Fruit fly (Drosophila melanogaster): Measurements from ENCODE around the gene CG7888.
A peak's percentile ranks its signal among the peaks of the same experiment; 100 is the strongest.

CG7888 gene

dm6 chr3L:11107432-11107831 lies 53.6 kb downstream of the CG7888 start, which contains the start of gene CG32073 (continued):
- no peak for TF ChIP-seq lilli (GFP tag; optimal IDR thresholded peaks at IDR 0.05)
- TF ChIP-seq wdn (GFP tag; IDR thresholded peaks at IDR 0.05), result no peak
- TF ChIP-seq CG13296 (GFP tag; optimal IDR thresholded peaks at IDR 0.05), result peak; percentile 55
- TF ChIP-seq CG14860 (GFP tag; IDR thresholded peaks at IDR 0.05; ENCODE audit: partially characterized antibody), result no peak
- TF ChIP-seq CG3407 (GFP tag; optimal IDR thresholded peaks at IDR 0.05), result peak; percentile 26
- no peak for TF ChIP-seq Mrtf (GFP tag; IDR thresholded peaks at IDR 0.05)
- TF ChIP-seq sob (GFP tag; IDR thresholded peaks at IDR 0.05), result peak; percentile 40; the same call in 1 of the 2 replicates
- no peak for TF ChIP-seq fd102C (GFP tag; optimal IDR thresholded peaks at IDR 0.05)
- peak; percentile 56 for TF ChIP-seq Fer1 (GFP tag; optimal IDR thresholded peaks at IDR 0.05)
- peak; percentile 48 for TF ChIP-seq D19A (tag; optimal IDR thresholded peaks at IDR 0.05)
- TF ChIP-seq CG10654 (GFP tag; optimal IDR thresholded peaks at IDR 0.05), result no peak
- TF ChIP-seq amos (GFP tag; IDR thresholded peaks at IDR 0.05; ENCODE audit: partially characterized antibody), result no peak
- TF ChIP-seq Pdp1 (GFP tag; optimal IDR thresholded peaks at IDR 0.05), result no peak
- no peak for TF ChIP-seq CHES-1-like (GFP tag; optimal IDR thresholded peaks at IDR 0.05)
- peak; percentile 17 for TF ChIP-seq Dek (tag; optimal IDR thresholded peaks at IDR 0.05)
- no peak for TF ChIP-seq gsb-n (tag; optimal IDR thresholded peaks at IDR 0.05)
- TF ChIP-seq CG33213 (GFP tag; optimal IDR thresholded peaks at IDR 0.05), result peak; percentile 34
- TF ChIP-seq Meics (GFP tag; optimal IDR thresholded peaks at IDR 0.05), result peak; percentile 17
- TF ChIP-seq CG30431 (GFP tag; optimal IDR thresholded peaks at IDR 0.05), result no peak
- TF ChIP-seq CG15696 (tag; optimal IDR thresholded peaks at IDR 0.05), result peak; percentile 21
- no peak for TF ChIP-seq oc (tag; optimal IDR thresholded peaks at IDR 0.05)
- TF ChIP-seq CG12071 (GFP tag; optimal IDR thresholded peaks at IDR 0.05), result peak; percentile 75
- no peak for TF ChIP-seq CG8478 (optimal IDR thresholded peaks at IDR 0.05)
- peak; percentile 51 for TF ChIP-seq HHEX (GFP tag; optimal IDR thresholded peaks at IDR 0.05)
- TF ChIP-seq cato (GFP tag; optimal IDR thresholded peaks at IDR 0.05; ENCODE audit: borderline replicate concordance), result no peak
- TF ChIP-seq schlank (tag; optimal IDR thresholded peaks at IDR 0.05), result peak; percentile 33
- no peak for TF ChIP-seq CG4617 (GFP tag; optimal IDR thresholded peaks at IDR 0.05; ENCODE audit: borderline replicate concordance)
- peak; percentile 36 for TF ChIP-seq tap (tag; optimal IDR thresholded peaks at IDR 0.05)
- no peak for TF ChIP-seq CG15269 (tag; optimal IDR thresholded peaks at IDR 0.05)
- no peak for TF ChIP-seq HLH4C (GFP tag; IDR thresholded peaks at IDR 0.05; ENCODE audit: partially characterized antibody)
- TF ChIP-seq exex (tag; optimal IDR thresholded peaks at IDR 0.05), result no peak
- no peak for TF ChIP-seq Atf6 (GFP tag; IDR thresholded peaks at IDR 0.05)
- TF ChIP-seq Sry-β (GFP tag; optimal IDR thresholded peaks at IDR 0.05), result peak; percentile 16
- peak; percentile 1 for TF ChIP-seq org-1 (GFP tag; optimal IDR thresholded peaks at IDR 0.05)
- no peak for TF ChIP-seq croc (GFP tag; conservative IDR thresholded peaks at IDR 0.05)
- TF ChIP-seq peb (GFP tag; IDR thresholded peaks at IDR 0.05), result no peak
- TF ChIP-seq Asciz (GFP tag; optimal IDR thresholded peaks at IDR 0.05), result peak; percentile 23
- TF ChIP-seq Doc3 (GFP tag; IDR thresholded peaks at IDR 0.05; ENCODE audit: partially characterized antibody), result no peak
- TF ChIP-seq CG10565 (GFP tag; optimal IDR thresholded peaks at IDR 0.05), result no peak
- peak; percentile 22; the same call in 1 of the 3 replicates for TF ChIP-seq C15 (GFP tag; IDR thresholded peaks at IDR 0.05)
- TF ChIP-seq gcm (GFP tag; optimal IDR thresholded peaks at IDR 0.05), result peak; percentile 23
- no peak for TF ChIP-seq E2f2 (GFP tag; IDR thresholded peaks at IDR 0.05)
- peak; percentile 36; the same call in 1 of the 2 replicates for TF ChIP-seq vvl (GFP tag; IDR thresholded peaks at IDR 0.05)
- no peak for TF ChIP-seq Drgx (GFP tag; IDR thresholded peaks at IDR 0.05)
- TF ChIP-seq CG10543 (GFP tag; optimal IDR thresholded peaks at IDR 0.05), result peak; percentile 40
- no peak for TF ChIP-seq vfl (GFP tag; optimal IDR thresholded peaks at IDR 0.05)
- peak; percentile 38 for TF ChIP-seq caup (GFP tag; optimal IDR thresholded peaks at IDR 0.05; ENCODE audit: severe bottlenecking)
- no peak for TF ChIP-seq CG1647 (GFP tag; optimal IDR thresholded peaks at IDR 0.05)

Measured in whole organism, embryonic.